Fruit fly (Drosophila melanogaster) whole organism, adult: Measurements from ENCODE around the gene CG33158.

Experiments used
- CG11617 ChIP-seq: fragments of 200-800 bp; sonication (Bioruptor generic); optimal IDR thresholded peaks from 2 replicates; lab custom pipeline; 2017; ENCODE audit warnings: mild to moderate bottlenecking, missing biosample characterization, missing genetic modification reagents, missing genetic modification characterization
- CG12768 ChIP-seq: fragments of 200-800 bp; sonication (Bioruptor generic); optimal IDR thresholded peaks from 2 replicates; lab custom pipeline; 2017; ENCODE audit warnings: missing biosample characterization, missing genetic modification characterization, mild to moderate bottlenecking, moderate library complexity, missing genetic modification reagents
- CG14711 ChIP-seq: fragments of 200-800 bp; sonication (Bioruptor generic); optimal IDR thresholded peaks from 2 replicates; lab custom pipeline; 2018; ENCODE audit warnings: missing biosample characterization, mild to moderate bottlenecking, missing genetic modification characterization, moderate library complexity
- CG33017 ChIP-seq: fragments of 200-800 bp; sonication (Bioruptor generic); optimal IDR thresholded peaks from 2 replicates; lab custom pipeline; 2018; ENCODE audit warnings: missing biosample characterization, mild to moderate bottlenecking, missing genetic modification characterization, moderate library complexity
- CG5204 ChIP-seq: fragments of 200-800 bp; sonication (Bioruptor generic); optimal IDR thresholded peaks from 2 replicates; lab custom pipeline; 2016; ENCODE audit warnings: missing biosample characterization, missing genetic modification characterization
- CG7045 ChIP-seq: fragments of 200-800 bp; sonication (Bioruptor generic); optimal IDR thresholded peaks from 2 replicates; lab custom pipeline; 2017; ENCODE audit warnings: missing biosample characterization, mild to moderate bottlenecking, missing genetic modification characterization
- CG7101 ChIP-seq: fragments of 200-800 bp; sonication (Bioruptor generic); optimal IDR thresholded peaks from 2 replicates; lab custom pipeline; 2018; ENCODE audit warnings: missing biosample characterization, mild to moderate bottlenecking, missing genetic modification characterization, moderate library complexity
- Clk ChIP-seq: fragments of 200-800 bp; sonication (Bioruptor generic); optimal IDR thresholded peaks from 2 replicates; lab custom pipeline; 2017; ENCODE audit warnings: missing biosample characterization, missing genetic modification characterization
- Crg-1 ChIP-seq: fragments of 200-800 bp; sonication (Bioruptor generic); optimal IDR thresholded peaks from 2 replicates; lab custom pipeline; 2016; ENCODE audit warnings: missing biosample characterization, missing genetic modification characterization
- Hr96 ChIP-seq: fragments of 200-800 bp; sonication (Bioruptor generic); optimal IDR thresholded peaks from 2 replicates; lab custom pipeline; 2016; ENCODE audit warnings: missing biosample characterization, missing genetic modification characterization
- Mnt ChIP-seq: fragments of 200-800 bp; sonication (Bioruptor generic); optimal IDR thresholded peaks from 2 replicates; lab custom pipeline; 2016; ENCODE audit warnings: missing biosample characterization, mild to moderate bottlenecking, missing genetic modification characterization
- bab1 ChIP-seq: fragments of 200-800 bp; sonication (Bioruptor generic); optimal IDR thresholded peaks from 3 replicates; lab custom pipeline; 2019; ENCODE audit warnings: missing biosample characterization, mild to moderate bottlenecking, missing genetic modification characterization, moderate library complexity
- cic ChIP-seq: fragments of 200-800 bp; sonication (Bioruptor generic); optimal IDR thresholded peaks from 2 replicates; lab custom pipeline; 2017; ENCODE audit warnings: missing biosample characterization, mild to moderate bottlenecking, missing genetic modification characterization, moderate library complexity
- cnc ChIP-seq, 2 experiments: fragments of >200 bp; optimal IDR thresholded peaks; 2 replicates each; lab custom pipeline; 2017
- kay ChIP-seq: fragments of 200-800 bp; sonication (Bioruptor generic); peaks from one replicate; lab custom pipeline; 2016; ENCODE audit warnings: missing biosample characterization, missing genetic modification characterization, borderline replicate concordance
- ovo ChIP-seq: fragments of 200-800 bp; sonication (Bioruptor generic); optimal IDR thresholded peaks from 2 replicates; lab custom pipeline; 2016; ENCODE audit warnings: missing biosample characterization, missing genetic modification characterization
- pad ChIP-seq: fragments of 200-800 bp; sonication (Bioruptor generic); optimal IDR thresholded peaks from 3 replicates; lab custom pipeline; 2017; ENCODE audit warnings: missing biosample characterization, missing genetic modification characterization, mild to moderate bottlenecking, moderate library complexity, missing genetic modification reagents
- tj ChIP-seq: fragments of 200-800 bp; sonication (Bioruptor generic); optimal IDR thresholded peaks from 3 replicates; lab custom pipeline; 2017; ENCODE audit warnings: missing biosample characterization, mild to moderate bottlenecking, missing genetic modification characterization, moderate library complexity
- toe ChIP-seq: fragments of 200-800 bp; sonication (Bioruptor generic); optimal IDR thresholded peaks from 2 replicates; lab custom pipeline; 2016; ENCODE audit warnings: missing biosample characterization, missing genetic modification characterization

The CG33158 gene

dm6 chr3L:16451887-16452751 lies 32.7 kb downstream of the CG33158 start, which contains the start of gene dsx-c73A:
Gene dsx-c73A (minus strand): TSS chr3L:16451958.
- no peak for TF ChIP-seq Hr96
- TF ChIP-seq toe (GFP tag; lab: Kevin White, UChicago): no peak
- TF ChIP-seq Clk: no peak
- no peak for TF ChIP-seq CG7101 (tag; lab: Kevin White, UChicago)
- no peak for TF ChIP-seq pad
- TF ChIP-seq CG12768 (GFP tag; lab: Kevin White, UChicago): no peak
- no peak for TF ChIP-seq kay (GFP tag; lab: Kevin White, UChicago)
- TF ChIP-seq CG11617 (GFP tag; lab: Kevin White, UChicago): no peak
- TF ChIP-seq tj: no peak
- TF ChIP-seq cic (GFP tag; lab: Kevin White, UChicago): no peak
- no peak for TF ChIP-seq Crg-1 (GFP tag; lab: Kevin White, UChicago)

DNA sequence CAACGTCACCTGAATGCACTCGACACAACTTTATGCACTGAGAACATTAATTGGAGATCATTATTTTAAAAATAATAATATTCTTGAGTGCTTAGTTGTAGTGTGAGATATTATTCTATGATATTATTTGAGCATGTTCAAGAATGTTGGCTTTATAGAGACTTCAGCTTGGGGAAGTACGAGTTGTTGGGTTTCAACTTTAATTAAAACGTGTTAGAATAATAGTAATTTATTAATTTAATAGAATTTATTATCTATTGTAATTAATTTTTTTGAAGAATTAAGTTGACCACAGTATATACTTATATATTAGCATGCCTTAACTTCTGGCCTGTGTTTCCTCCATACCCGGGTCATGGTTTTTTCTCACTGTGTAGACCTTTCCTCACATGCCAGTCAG lies 44.4 kb downstream of the CG33158 start:
- TF ChIP-seq Hr96 (no peak), ovo (GFP tag; lab: Kevin White, UChicago) (no peak), tj (no peak), bab1 (GFP tag; lab: Kevin White, UChicago) (no peak), pad (no peak), CG7045 (GFP tag; lab: Kevin White, UChicago) (no peak), cnc (optimal IDR thresholded peaks at IDR 0.05; lab: Kevin White, UChicago) (no peak), CG33017 (tag; lab: Kevin White, UChicago) (no peak), Mnt (GFP tag; lab: Kevin White, UChicago) (no peak), CG7101 (tag; lab: Kevin White, UChicago) (no peak), CG11617 (GFP tag; lab: Kevin White, UChicago) (no peak), Clk (no peak), Crg-1 (GFP tag; lab: Kevin White, UChicago) (no peak), CG12768 (GFP tag; lab: Kevin White, UChicago) (no peak), CG14711 (tag; lab: Kevin White, UChicago) (no peak), kay (GFP tag; lab: Kevin White, UChicago) (no peak), CG5204 (GFP tag; lab: Kevin White, UChicago) (no peak)

DNA sequence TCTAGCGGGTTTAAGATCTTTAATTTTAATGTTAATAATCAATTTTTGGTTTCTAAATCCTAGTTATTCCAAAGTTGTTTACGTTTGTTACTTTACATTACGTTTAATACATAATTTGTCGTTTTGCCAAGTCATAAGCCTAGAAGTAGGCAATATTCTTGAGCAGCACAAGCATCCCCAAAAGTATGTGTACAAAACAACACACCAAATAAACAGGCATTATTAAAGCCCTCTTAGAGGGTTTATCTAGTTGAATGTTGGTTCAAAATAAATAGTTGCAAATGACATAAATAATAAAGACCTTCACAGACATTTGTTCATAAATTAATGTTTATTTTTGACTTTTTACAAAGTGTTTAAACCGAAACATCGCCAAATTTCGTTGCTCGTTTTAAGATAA lies 50.7 kb downstream of the CG33158 start:
- no peak for TF ChIP-seq Hr96
- TF ChIP-seq kay (GFP tag; lab: Kevin White, UChicago): no peak

DNA sequence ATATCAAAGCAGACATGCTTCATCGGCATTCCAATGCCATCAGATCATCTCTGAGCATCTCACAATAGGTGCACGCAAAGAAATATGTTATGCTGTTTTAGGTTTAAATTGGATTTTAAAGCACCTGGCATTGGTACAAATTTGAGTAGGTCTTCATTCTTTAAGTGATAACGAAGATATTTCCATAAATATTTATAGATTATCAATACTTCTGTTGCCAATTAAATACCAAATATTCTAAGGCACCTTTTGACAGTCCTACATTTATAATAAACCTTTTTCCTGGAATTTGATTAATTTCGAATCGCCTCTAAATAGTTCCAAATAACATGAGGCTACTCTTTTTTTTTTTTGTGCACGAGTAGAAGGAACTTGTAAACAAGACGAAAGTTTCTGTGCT lies 54.7 kb downstream of the CG33158 start:
- TF ChIP-seq cnc (optimal IDR thresholded peaks at IDR 0.05; lab: Kevin White, UChicago) (no peak), bab1 (GFP tag; lab: Kevin White, UChicago) (no peak), CG33017 (tag; lab: Kevin White, UChicago) (no peak), ovo (GFP tag; lab: Kevin White, UChicago) (no peak)

DNA sequence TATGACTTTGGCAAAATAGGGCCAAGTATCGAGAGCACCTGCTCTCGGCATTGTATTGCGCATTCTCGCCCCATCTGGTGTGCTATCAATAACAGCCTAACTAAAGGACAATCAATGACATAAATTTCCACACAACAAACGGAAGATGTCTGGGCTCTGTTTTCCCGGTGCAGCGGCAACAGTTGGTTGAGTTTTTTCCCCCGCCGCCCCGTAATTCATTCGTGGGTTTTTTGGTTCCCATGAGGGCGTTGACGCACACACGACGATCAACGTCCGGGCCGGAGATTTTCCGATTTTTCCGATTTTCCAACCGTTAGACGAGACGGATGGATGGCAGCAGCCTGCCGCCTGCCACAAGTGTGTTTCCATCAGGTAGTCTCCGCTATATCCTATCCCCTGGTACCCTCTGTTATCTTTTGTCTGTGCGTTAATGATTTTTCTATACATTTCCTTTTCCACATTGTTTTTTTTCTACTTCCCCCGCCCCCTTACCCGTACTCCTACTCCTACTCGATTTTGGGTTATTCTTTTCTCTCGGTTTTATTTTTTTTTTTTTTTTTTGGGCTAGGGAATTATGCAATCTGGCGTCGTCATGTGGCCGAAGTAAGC lies 56.2 kb downstream of the CG33158 start:
- no peak for TF ChIP-seq Clk

DNA sequence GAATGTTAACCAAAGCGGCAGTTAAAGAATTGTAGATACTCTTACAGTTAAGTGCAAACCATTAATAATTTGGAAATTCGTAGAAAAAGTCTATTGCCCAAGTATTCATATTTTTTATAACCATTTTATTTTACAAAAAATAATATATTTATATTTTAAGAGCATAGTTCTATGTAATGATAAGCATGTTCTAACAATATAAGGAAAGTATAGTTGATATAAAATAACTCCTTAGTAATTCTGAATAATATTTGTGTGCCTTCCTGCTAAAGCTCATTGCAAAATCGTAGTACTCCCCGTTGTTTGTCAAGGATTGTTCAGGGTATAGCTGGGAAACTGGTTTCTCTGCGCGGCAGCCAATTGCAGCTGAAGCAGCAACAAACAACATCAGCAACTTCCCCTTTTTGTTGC lies 57.3 kb downstream of the CG33158 start:
- TF ChIP-seq kay (GFP tag; lab: Kevin White, UChicago) (no peak), bab1 (GFP tag; lab: Kevin White, UChicago) (no peak), Crg-1 (GFP tag; lab: Kevin White, UChicago) (no peak), CG12768 (GFP tag; lab: Kevin White, UChicago) (no peak), CG11617 (GFP tag; lab: Kevin White, UChicago) (no peak), tj (no peak), Mnt (GFP tag; lab: Kevin White, UChicago) (no peak), cic (GFP tag; lab: Kevin White, UChicago) (no peak), CG33017 (tag; lab: Kevin White, UChicago) (no peak), Clk (no peak), ovo (GFP tag; lab: Kevin White, UChicago) (no peak), cnc (optimal IDR thresholded peaks at IDR 0.05; lab: Kevin White, UChicago) (no peak), CG7101 (tag; lab: Kevin White, UChicago) (no peak), CG5204 (GFP tag; lab: Kevin White, UChicago) (no peak), toe (GFP tag; lab: Kevin White, UChicago) (no peak), pad (no peak), CG7045 (GFP tag; lab: Kevin White, UChicago) (no peak)

DNA sequence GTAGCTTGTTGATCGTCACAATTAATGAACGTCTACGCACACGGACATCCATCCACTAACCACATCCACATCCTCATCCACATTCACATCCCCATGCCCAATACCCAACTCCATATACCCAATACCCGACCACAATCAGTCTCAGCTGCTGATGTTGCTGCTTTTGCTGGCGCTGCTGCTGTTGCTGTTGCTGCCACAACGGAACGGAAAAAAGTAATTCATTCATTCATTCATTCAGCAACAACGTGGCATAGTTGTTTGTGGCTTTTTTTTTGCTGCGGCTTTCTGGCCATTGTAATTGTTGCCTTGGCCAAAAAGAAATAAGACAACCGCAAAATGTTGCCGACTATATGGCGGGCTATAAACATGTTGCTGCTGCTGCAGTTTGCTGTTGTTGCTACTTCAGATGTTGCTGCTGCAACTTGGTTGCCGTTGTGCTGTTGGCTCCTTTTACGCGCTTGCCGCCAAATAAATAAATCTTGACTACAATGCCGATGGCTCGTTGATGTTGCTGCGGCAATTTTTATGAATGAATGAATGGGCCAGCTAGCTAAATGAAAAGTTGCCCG lies 57.8 kb downstream of the CG33158 start:
- TF ChIP-seq Mnt (GFP tag; lab: Kevin White, UChicago): no peak
- TF ChIP-seq Clk: no peak
- no peak for TF ChIP-seq CG12768 (GFP tag; lab: Kevin White, UChicago)
- TF ChIP-seq toe (GFP tag; lab: Kevin White, UChicago): no peak
- TF ChIP-seq CG5204 (GFP tag; lab: Kevin White, UChicago): no peak
- TF ChIP-seq Crg-1 (GFP tag; lab: Kevin White, UChicago): no peak
- TF ChIP-seq pad: no peak
- no peak for TF ChIP-seq Hr96
- TF ChIP-seq CG14711 (tag; lab: Kevin White, UChicago): no peak
- TF ChIP-seq CG7101 (tag; lab: Kevin White, UChicago): no peak
- no peak for TF ChIP-seq ovo (GFP tag; lab: Kevin White, UChicago)
- no peak for TF ChIP-seq cnc (optimal IDR thresholded peaks at IDR 0.05; lab: Kevin White, UChicago)
